Worm (Caenorhabditis elegans) whole organism, L3 larva: ENCODE results near the gene sri-50.

ENCODE experiments used
- fkh-10 ChIP-seq: sonication (generic microtip); optimal IDR thresholded peaks from 2 replicates; lab custom pipeline; 2017; ENCODE audit warnings: missing biosample characterization, missing genetic modification reagents, missing genetic modification characterization
- nhr-11 ChIP-seq: fragments of 150-350 bp; optimal IDR thresholded peaks from 2 replicates; lab custom pipeline; 2014; ENCODE audit warnings: missing biosample characterization, missing genetic modification characterization

DNA sequence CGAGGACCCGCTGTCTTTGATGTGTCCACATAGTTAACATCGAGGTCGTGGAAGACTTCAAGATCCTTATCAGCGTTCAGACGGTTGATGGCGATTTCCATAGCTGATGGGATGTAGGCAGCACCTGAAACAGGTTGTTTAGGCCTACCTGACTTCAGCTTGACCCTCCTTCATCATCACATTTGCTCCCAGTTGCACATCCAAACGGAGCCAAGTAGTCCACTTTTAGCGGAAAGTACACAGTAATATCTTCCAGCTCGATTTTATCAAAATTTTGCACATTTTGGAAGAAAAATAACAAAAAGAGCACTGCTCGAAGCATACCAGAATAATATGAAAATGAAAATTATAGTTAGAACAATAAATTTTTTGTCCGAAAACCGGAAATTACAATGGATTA is 6.5 kb upstream of the sri-50 start, which contains the start of gene gcy-15:
- no peak for TF ChIP-seq fkh-10
- TF ChIP-seq nhr-11: no peak
